Worm (Caenorhabditis elegans): ENCODE data around the gene cfap-36.

DNA sequence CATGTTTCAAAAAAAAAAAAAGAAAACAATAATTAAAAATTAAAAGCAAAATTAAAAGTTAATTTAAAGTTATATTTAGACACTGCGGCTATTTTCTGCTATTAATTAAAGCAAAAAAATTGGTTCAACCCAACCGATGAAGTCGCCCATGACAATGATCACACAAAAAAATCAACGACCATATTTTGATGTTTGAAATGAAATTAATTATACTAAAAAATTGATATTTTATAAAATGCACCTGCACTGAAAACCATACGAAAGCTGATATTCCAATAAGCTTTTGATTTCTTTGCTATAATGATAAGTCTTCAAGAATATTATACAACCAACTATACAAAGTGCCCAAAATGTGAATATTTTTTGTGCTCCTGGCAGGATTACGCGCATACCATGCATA, 47.6 kb upstream of the cfap-36 start, which contains the start of gene srh-80:
- TF ChIP-seq him-1 (tag; optimal IDR thresholded peaks at IDR 0.05) (no peak), W03F9.2 (tag; optimal IDR thresholded peaks at IDR 0.05) (no peak)

Measured in whole organism, L4/young adult.